Fruit fly (Drosophila melanogaster) whole organism, prepupa: ENCODE data around the gene CG31626.

ENCODE experiments used
- Blimp-1 ChIP-seq: fragments of 200-800 bp; sonication (Bioruptor generic); optimal IDR thresholded peaks from 3 replicates; lab custom pipeline; 2017; ENCODE audit warnings: missing biosample characterization, missing genetic modification characterization, mild to moderate bottlenecking, moderate library complexity, missing genetic modification reagents
- CG10631 ChIP-seq: fragments of 200-800 bp; sonication (Bioruptor generic); optimal IDR thresholded peaks from 2 replicates; lab custom pipeline; 2016; ENCODE audit warnings: missing biosample characterization, missing genetic modification characterization
- CG10669 ChIP-seq: fragments of 200-800 bp; sonication (Bioruptor generic); optimal IDR thresholded peaks from 3 replicates; lab custom pipeline; 2018; ENCODE audit warnings: missing biosample characterization, mild to moderate bottlenecking, missing genetic modification characterization, moderate library complexity
- CG11294 ChIP-seq: fragments of 200-800 bp; sonication (Bioruptor generic); IDR thresholded peaks from 2 replicates; pipeline ENCODE4 v1.3.6; 2022; ENCODE audit warnings: missing biosample characterization, missing genetic modification characterization
- CG11902 ChIP-seq: fragments of 200-800 bp; sonication (Bioruptor generic); optimal IDR thresholded peaks from 3 replicates; lab custom pipeline; 2016; ENCODE audit warnings: missing biosample characterization, missing genetic modification characterization
- CG15336 ChIP-seq: fragments of 200-800 bp; sonication (Bioruptor generic); IDR thresholded peaks from 2 replicates; pipeline ENCODE4 v1.3.6; 2022; ENCODE audit warnings: missing biosample characterization, missing genetic modification characterization
- CG1621 ChIP-seq: fragments of 200-800 bp; sonication (Bioruptor generic); optimal IDR thresholded peaks from 3 replicates; lab custom pipeline; 2018; ENCODE audit warnings: missing biosample characterization, mild to moderate bottlenecking, missing genetic modification characterization
- CG3032 ChIP-seq: fragments of 200-800 bp; optimal IDR thresholded peaks from 2 replicates; lab custom pipeline; 2019; ENCODE audit warnings: missing biosample characterization, mild to moderate bottlenecking, missing genetic modification characterization, moderate library complexity
- CG31627 ChIP-seq: fragments of 200-800 bp; sonication (Bioruptor generic); optimal IDR thresholded peaks from 3 replicates; lab custom pipeline; 2016; ENCODE audit warnings: missing biosample characterization, missing genetic modification characterization
- CG32006 ChIP-seq: fragments of 200-800 bp; sonication (Bioruptor generic); optimal IDR thresholded peaks from 3 replicates; lab custom pipeline; 2017; ENCODE audit warnings: missing biosample characterization, mild to moderate bottlenecking, missing genetic modification characterization
- CG34406 ChIP-seq: fragments of 200-800 bp; sonication (Bioruptor generic); optimal IDR thresholded peaks from 3 replicates; lab custom pipeline; 2016; ENCODE audit warnings: missing biosample characterization, missing genetic modification characterization
- CG3919 ChIP-seq: fragments of 200-800 bp; sonication (Bioruptor generic); optimal IDR thresholded peaks from 3 replicates; lab custom pipeline; 2016; ENCODE audit warnings: missing biosample characterization, missing genetic modification characterization
- CG4318 ChIP-seq: fragments of 200-800 bp; sonication (Bioruptor generic); optimal IDR thresholded peaks from 3 replicates; lab custom pipeline; 2017; ENCODE audit warnings: missing biosample characterization, mild to moderate bottlenecking, missing genetic modification characterization
- CG6163 ChIP-seq: fragments of 200-800 bp; sonication (Bioruptor generic); IDR thresholded peaks from 3 replicates; pipeline ENCODE4 v1.3.6; 2022; ENCODE audit warnings: missing biosample characterization, missing genetic modification characterization
- CG6276 ChIP-seq: fragments of 200-800 bp; sonication (Bioruptor generic); optimal IDR thresholded peaks from 2 replicates; lab custom pipeline; 2017; ENCODE audit warnings: missing biosample characterization, mild to moderate bottlenecking, missing genetic modification characterization
- CG6792 ChIP-seq: fragments of 200-800 bp; sonication (Bioruptor generic); optimal IDR thresholded peaks from 3 replicates; lab custom pipeline; 2016; ENCODE audit warnings: missing biosample characterization, missing genetic modification characterization
- CG6808 ChIP-seq: fragments of 200-800 bp; sonication (Bioruptor generic); optimal IDR thresholded peaks from 3 replicates; lab custom pipeline; 2017; ENCODE audit warnings: missing biosample characterization, missing genetic modification characterization, mild to moderate bottlenecking, moderate library complexity, missing genetic modification reagents
- CG6854 ChIP-seq: fragments of 200-800 bp; sonication (Bioruptor generic); optimal IDR thresholded peaks from 2 replicates; lab custom pipeline; 2017; ENCODE audit warnings: missing biosample characterization, mild to moderate bottlenecking, missing genetic modification characterization
- CG7368 ChIP-seq: fragments of 200-800 bp; sonication (Bioruptor generic); optimal IDR thresholded peaks from 3 replicates; lab custom pipeline; 2016; ENCODE audit warnings: missing biosample characterization, missing genetic modification characterization
- CG8319 ChIP-seq: fragments of 200-800 bp; sonication (Bioruptor generic); optimal IDR thresholded peaks from 3 replicates; lab custom pipeline; 2016; ENCODE audit warnings: missing biosample characterization, missing genetic modification characterization
- CG8632 ChIP-seq: fragments of 200-800 bp; sonication (Bioruptor generic); optimal IDR thresholded peaks from 3 replicates; lab custom pipeline; 2016; ENCODE audit warnings: missing biosample characterization, missing genetic modification characterization
- Eip78C ChIP-seq: fragments of 200-800 bp; sonication (Bioruptor generic); peaks from one replicate; lab custom pipeline; 2016; ENCODE audit warnings: missing biosample characterization, missing genetic modification characterization
- Ets21C ChIP-seq: fragments of 200-800 bp; sonication (Bioruptor generic); optimal IDR thresholded peaks from 3 replicates; lab custom pipeline; 2016; ENCODE audit warnings: missing biosample characterization, missing genetic modification characterization
- Ets96B ChIP-seq: fragments of 200-800 bp; optimal IDR thresholded peaks from 2 replicates; lab custom pipeline; 2019; ENCODE audit warnings: missing biosample characterization, mild to moderate bottlenecking, missing genetic modification characterization, moderate library complexity
- Gug ChIP-seq: fragments of 200-800 bp; sonication (Bioruptor generic); IDR thresholded peaks from 2 replicates; pipeline ENCODE4 v1.3.6; 2022; ENCODE audit warnings: missing biosample characterization, missing genetic modification characterization
- Hr39 ChIP-seq: fragments of 200-800 bp; sonication (Bioruptor generic); optimal IDR thresholded peaks from 2 replicates; lab custom pipeline; 2016; ENCODE audit warnings: missing biosample characterization, missing genetic modification characterization
- Hr4 ChIP-seq: fragments of 200-800 bp; sonication (Bioruptor generic); optimal IDR thresholded peaks from 3 replicates; lab custom pipeline; 2016; ENCODE audit warnings: missing biosample characterization, missing genetic modification characterization
- Met ChIP-seq: fragments of 200-800 bp; sonication (Bioruptor generic); optimal IDR thresholded peaks from 3 replicates; lab custom pipeline; 2016; ENCODE audit warnings: missing biosample characterization, missing genetic modification characterization
- OdsH ChIP-seq: fragments of 200-800 bp; sonication (Bioruptor generic); optimal IDR thresholded peaks from 3 replicates; lab custom pipeline; 2016; ENCODE audit warnings: missing biosample characterization, missing genetic modification characterization
- Smox ChIP-seq: fragments of 200-800 bp; sonication (Bioruptor generic); optimal IDR thresholded peaks from 3 replicates; lab custom pipeline; 2016; ENCODE audit warnings: missing biosample characterization, missing genetic modification characterization
- Sox14 ChIP-seq: fragments of 200-800 bp; sonication (Bioruptor generic); optimal IDR thresholded peaks from 3 replicates; lab custom pipeline; 2016; ENCODE audit warnings: missing biosample characterization, missing genetic modification characterization
- achi ChIP-seq: fragments of 200-800 bp; sonication (Bioruptor generic); optimal IDR thresholded peaks from 3 replicates; lab custom pipeline; 2016; ENCODE audit warnings: missing biosample characterization, missing genetic modification characterization
- acj6 ChIP-seq: fragments of 200-800 bp; sonication (Bioruptor generic); optimal IDR thresholded peaks from 3 replicates; lab custom pipeline; 2016; ENCODE audit warnings: missing biosample characterization, missing genetic modification characterization
- cyc ChIP-seq: fragments of 200-800 bp; sonication (Bioruptor generic); optimal IDR thresholded peaks from 3 replicates; lab custom pipeline; 2016; ENCODE audit warnings: missing biosample characterization, missing genetic modification characterization
- dsx ChIP-seq: fragments of 200-800 bp; optimal IDR thresholded peaks from 3 replicates; lab custom pipeline; 2019; ENCODE audit warnings: missing biosample characterization, mild to moderate bottlenecking, missing genetic modification characterization, moderate library complexity; ENCODE audit not compliant: poor library complexity, severe bottlenecking
- eg ChIP-seq: fragments of 200-800 bp; sonication (Bioruptor generic); IDR thresholded peaks from 3 replicates; pipeline ENCODE4 v1.3.6; 2022; ENCODE audit warnings: missing biosample characterization, missing genetic modification characterization
- esn ChIP-seq: fragments of 200-800 bp; sonication (Bioruptor generic); optimal IDR thresholded peaks from 2 replicates; lab custom pipeline; 2016; ENCODE audit warnings: missing biosample characterization, mild to moderate bottlenecking, missing genetic modification characterization, moderate library complexity
- fd59A ChIP-seq: fragments of 200-800 bp; sonication (Bioruptor generic); optimal IDR thresholded peaks from 2 replicates; lab custom pipeline; 2017; ENCODE audit warnings: missing biosample characterization, mild to moderate bottlenecking, missing genetic modification characterization, missing genetic modification reagents
- fd85E ChIP-seq: fragments of 200-800 bp; sonication (Bioruptor generic); optimal IDR thresholded peaks from 3 replicates; lab custom pipeline; 2016; ENCODE audit warnings: missing biosample characterization, missing genetic modification characterization
- fkh ChIP-seq: fragments of 200-800 bp; sonication (Bioruptor generic); optimal IDR thresholded peaks from 3 replicates; lab custom pipeline; 2017; ENCODE audit warnings: missing biosample characterization, mild to moderate bottlenecking, missing genetic modification characterization, moderate library complexity
- lz ChIP-seq: fragments of 200-800 bp; sonication (Bioruptor generic); optimal IDR thresholded peaks from 3 replicates; lab custom pipeline; 2016; ENCODE audit warnings: missing biosample characterization, missing genetic modification characterization
- net ChIP-seq: fragments of 200-800 bp; sonication (Bioruptor generic); optimal IDR thresholded peaks from 3 replicates; lab custom pipeline; 2016; ENCODE audit warnings: missing biosample characterization, missing genetic modification characterization
- pdm3 ChIP-seq: fragments of 200-800 bp; sonication (Bioruptor generic); optimal IDR thresholded peaks from 3 replicates; lab custom pipeline; 2016; ENCODE audit warnings: missing biosample characterization, missing genetic modification characterization
- spab ChIP-seq: fragments of 200-800 bp; sonication (Bioruptor generic); optimal IDR thresholded peaks from 2 replicates; lab custom pipeline; 2017; ENCODE audit warnings: missing biosample characterization, mild to moderate bottlenecking, missing genetic modification characterization, missing genetic modification reagents
- svp ChIP-seq: fragments of 200-800 bp; sonication (Bioruptor generic); peaks from one replicate; lab custom pipeline; 2016; ENCODE audit warnings: missing biosample characterization, missing genetic modification characterization
- topi ChIP-seq: fragments of 200-800 bp; sonication (Bioruptor generic); optimal IDR thresholded peaks from 3 replicates; lab custom pipeline; 2016; ENCODE audit warnings: missing biosample characterization, missing genetic modification characterization

The CG31626 gene

DNA sequence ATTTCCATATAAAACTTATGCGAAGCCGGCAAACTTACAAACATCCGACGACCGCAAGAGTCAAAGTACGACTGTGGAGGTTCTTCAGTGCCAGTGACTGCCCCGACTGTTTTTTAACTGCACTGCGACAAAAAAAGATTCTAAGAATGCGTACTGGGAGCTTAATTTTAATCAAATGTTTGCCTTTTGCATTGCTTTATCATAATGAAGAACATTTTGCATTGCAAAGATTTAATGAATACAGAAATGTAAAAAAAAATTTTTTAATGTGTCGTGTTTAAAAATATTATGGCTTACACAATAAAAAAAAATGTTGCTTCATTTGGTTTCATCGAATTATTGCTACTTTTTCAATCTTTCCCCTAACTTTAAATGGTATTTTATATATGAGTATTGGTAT is 39.4 kb downstream of the CG31626 start (continued):
- TF ChIP-seq Ets21C (GFP tag; lab: Kevin White, UChicago), result peak; percentile 5
- no peak for TF ChIP-seq CG6854 (GFP tag; lab: Kevin White, UChicago)
- TF ChIP-seq CG34406 (GFP tag; lab: Kevin White, UChicago), result no peak
- peak; percentile 56 for TF ChIP-seq CG32006 (GFP tag; lab: Kevin White, UChicago)
- peak; percentile 16 for TF ChIP-seq Met
- peak; percentile 17 for TF ChIP-seq CG10631 (GFP tag; lab: Kevin White, UChicago)
- peak; percentile 52 for TF ChIP-seq Hr4 (GFP tag; lab: Kevin White, UChicago)
- peak; percentile 61; the same call in 2 of the 3 replicates for TF ChIP-seq eg (GFP tag; lab: Robert Waterston, UW)
- no peak for TF ChIP-seq lz
- TF ChIP-seq topi, result peak; percentile 27
- TF ChIP-seq cyc, result peak; percentile 10
- TF ChIP-seq CG8632 (GFP tag; lab: Kevin White, UChicago), result no peak
- no peak for TF ChIP-seq spab (GFP tag; lab: Kevin White, UChicago)
- TF ChIP-seq dsx (GFP tag; lab: Kevin White, UChicago), result no peak
- TF ChIP-seq CG11294 (GFP tag; lab: Robert Waterston, UW), result 0 out of 2 replicates have a peak, but pooled peaks have one; percentile 10
- TF ChIP-seq Blimp-1, result no peak
- peak; percentile 78 for TF ChIP-seq Eip78C (GFP tag; lab: Kevin White, UChicago)
- no peak for TF ChIP-seq CG8319 (GFP tag; lab: Kevin White, UChicago)
- TF ChIP-seq CG3919 (GFP tag; lab: Kevin White, UChicago), result peak; percentile 47
- TF ChIP-seq CG31627 (GFP tag; lab: Kevin White, UChicago), result peak; percentile 3
- peak; percentile 48 for TF ChIP-seq net (GFP tag; lab: Kevin White, UChicago)
- TF ChIP-seq esn (GFP tag; lab: Kevin White, UChicago), result no peak
- TF ChIP-seq svp (GFP tag; lab: Kevin White, UChicago), result peak; percentile 71
- no peak for TF ChIP-seq fd59A (GFP tag; lab: Kevin White, UChicago)
- TF ChIP-seq CG6808, result no peak
- peak; percentile 22 for TF ChIP-seq CG10669 (GFP tag; lab: Kevin White, UChicago)
- no peak for TF ChIP-seq CG7368 (GFP tag; lab: Kevin White, UChicago)

DNA sequence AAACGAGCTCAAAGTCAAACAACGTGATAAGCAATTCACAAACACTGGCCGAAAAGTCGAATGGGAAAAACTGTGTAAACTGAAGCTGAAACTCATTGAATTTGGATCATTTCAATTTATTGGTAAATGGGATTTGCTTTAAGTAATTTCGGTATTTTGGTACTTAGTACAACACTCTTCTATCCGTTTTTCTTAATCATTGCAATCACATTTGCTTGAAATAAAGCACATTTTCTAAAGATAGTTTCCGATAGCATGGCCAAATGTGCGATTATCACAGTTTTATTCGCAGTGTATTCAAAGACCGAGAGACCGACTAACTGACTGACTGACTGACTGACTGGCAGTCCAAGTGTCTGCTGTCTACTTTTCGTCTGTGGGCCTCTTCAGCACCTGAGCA is 40.0 kb downstream of the CG31626 start:
- TF ChIP-seq Ets96B (tag; lab: Kevin White, UChicago), result peak; percentile 38
- no peak for TF ChIP-seq cyc
- no peak for TF ChIP-seq CG11294 (GFP tag; lab: Robert Waterston, UW)
- peak; percentile 34 for TF ChIP-seq pdm3 (GFP tag; lab: Kevin White, UChicago)
- no peak for TF ChIP-seq CG6792 (GFP tag; lab: Kevin White, UChicago)
- peak; percentile 35 for TF ChIP-seq CG4318 (GFP tag; lab: Kevin White, UChicago)
- TF ChIP-seq Sox14 (GFP tag; lab: Kevin White, UChicago), result peak; percentile 18
- peak; percentile 73 for TF ChIP-seq CG32006 (GFP tag; lab: Kevin White, UChicago)
- TF ChIP-seq topi, result peak; percentile 25
- TF ChIP-seq fd85E (GFP tag; lab: Kevin White, UChicago), result no peak
- TF ChIP-seq Blimp-1, result no peak
- peak; percentile 75 for TF ChIP-seq Eip78C (GFP tag; lab: Kevin White, UChicago)
- peak; percentile 33 for TF ChIP-seq achi (GFP tag; lab: Kevin White, UChicago)
- peak; percentile 30; the same call in 1 of the 2 replicates for TF ChIP-seq Gug (GFP tag; lab: Robert Waterston, UW)
- TF ChIP-seq Met, result peak; percentile 23
- TF ChIP-seq svp (GFP tag; lab: Kevin White, UChicago), result peak; percentile 19
- TF ChIP-seq Smox (GFP tag; lab: Kevin White, UChicago), result peak; percentile 26
- TF ChIP-seq CG11902, result no peak
- 0 out of 3 replicates have a peak, but pooled peaks have one; percentile 18 for TF ChIP-seq eg (GFP tag; lab: Robert Waterston, UW)
- peak; percentile 43 for TF ChIP-seq OdsH (GFP tag; lab: Kevin White, UChicago)
- TF ChIP-seq acj6, result peak; percentile 25
- TF ChIP-seq spab (GFP tag; lab: Kevin White, UChicago), result no peak
- no peak for TF ChIP-seq CG6163
- peak; percentile 65 for TF ChIP-seq Hr39 (GFP tag; lab: Kevin White, UChicago)
- TF ChIP-seq CG7368 (GFP tag; lab: Kevin White, UChicago), result no peak
- peak; percentile 37 for TF ChIP-seq CG3919 (GFP tag; lab: Kevin White, UChicago)
- TF ChIP-seq CG3032 (tag; lab: Kevin White, UChicago), result peak; percentile 31
- TF ChIP-seq CG6276 (GFP tag; lab: Kevin White, UChicago), result peak; percentile 18
- peak; percentile 29 for TF ChIP-seq fkh (GFP tag; lab: Kevin White, UChicago)
- TF ChIP-seq esn (GFP tag; lab: Kevin White, UChicago), result peak; percentile 25
- TF ChIP-seq Hr4 (GFP tag; lab: Kevin White, UChicago), result peak; percentile 53
- no peak for TF ChIP-seq CG34406 (GFP tag; lab: Kevin White, UChicago)
- peak; percentile 14 for TF ChIP-seq net (GFP tag; lab: Kevin White, UChicago)
- TF ChIP-seq CG10631 (GFP tag; lab: Kevin White, UChicago), result peak; percentile 16
- peak; percentile 26; the same call in 1 of the 2 replicates for TF ChIP-seq CG15336 (GFP tag; lab: Robert Waterston, UW)
- no peak for TF ChIP-seq CG1621
- no peak for TF ChIP-seq dsx (GFP tag; lab: Kevin White, UChicago)
